Fruit fly (Drosophila melanogaster) whole organism, prepupa: ENCODE measurements around the gene Arpc4.

Experiments used
- Blimp-1 ChIP-seq: fragments of 200-800 bp; sonication (Bioruptor generic); optimal IDR thresholded peaks from 3 replicates; lab custom pipeline; 2017; ENCODE audit warnings: missing biosample characterization, missing genetic modification characterization, mild to moderate bottlenecking, moderate library complexity, missing genetic modification reagents
- CG10631 ChIP-seq: fragments of 200-800 bp; sonication (Bioruptor generic); optimal IDR thresholded peaks from 2 replicates; lab custom pipeline; 2016; ENCODE audit warnings: missing biosample characterization, missing genetic modification characterization
- CG10669 ChIP-seq: fragments of 200-800 bp; sonication (Bioruptor generic); optimal IDR thresholded peaks from 3 replicates; lab custom pipeline; 2018; ENCODE audit warnings: missing biosample characterization, mild to moderate bottlenecking, missing genetic modification characterization, moderate library complexity
- CG11294 ChIP-seq: fragments of 200-800 bp; sonication (Bioruptor generic); IDR thresholded peaks from 2 replicates; pipeline ENCODE4 v1.3.6; 2022; ENCODE audit warnings: missing biosample characterization, missing genetic modification characterization
- CG11762 ChIP-seq: fragments of 200-800 bp; sonication (Bioruptor generic); optimal IDR thresholded peaks from 3 replicates; lab custom pipeline; 2016; ENCODE audit warnings: missing biosample characterization, missing genetic modification characterization; ENCODE audit not compliant: insufficient read depth
- CG11902 ChIP-seq: fragments of 200-800 bp; sonication (Bioruptor generic); optimal IDR thresholded peaks from 3 replicates; lab custom pipeline; 2016; ENCODE audit warnings: missing biosample characterization, missing genetic modification characterization
- CG15336 ChIP-seq: fragments of 200-800 bp; sonication (Bioruptor generic); IDR thresholded peaks from 2 replicates; pipeline ENCODE4 v1.3.6; 2022; ENCODE audit warnings: missing biosample characterization, missing genetic modification characterization
- CG16779 ChIP-seq: fragments of 200-800 bp; sonication (Bioruptor generic); optimal IDR thresholded peaks from 3 replicates; lab custom pipeline; 2017; ENCODE audit warnings: missing biosample characterization, mild to moderate bottlenecking, missing genetic modification characterization
- CG3032 ChIP-seq: fragments of 200-800 bp; optimal IDR thresholded peaks from 2 replicates; lab custom pipeline; 2019; ENCODE audit warnings: missing biosample characterization, mild to moderate bottlenecking, missing genetic modification characterization, moderate library complexity
- CG31627 ChIP-seq: fragments of 200-800 bp; sonication (Bioruptor generic); optimal IDR thresholded peaks from 3 replicates; lab custom pipeline; 2016; ENCODE audit warnings: missing biosample characterization, missing genetic modification characterization
- CG32006 ChIP-seq: fragments of 200-800 bp; sonication (Bioruptor generic); optimal IDR thresholded peaks from 3 replicates; lab custom pipeline; 2017; ENCODE audit warnings: missing biosample characterization, mild to moderate bottlenecking, missing genetic modification characterization
- CG34406 ChIP-seq: fragments of 200-800 bp; sonication (Bioruptor generic); optimal IDR thresholded peaks from 3 replicates; lab custom pipeline; 2016; ENCODE audit warnings: missing biosample characterization, missing genetic modification characterization
- CG3919 ChIP-seq: fragments of 200-800 bp; sonication (Bioruptor generic); optimal IDR thresholded peaks from 3 replicates; lab custom pipeline; 2016; ENCODE audit warnings: missing biosample characterization, missing genetic modification characterization
- CG4318 ChIP-seq: fragments of 200-800 bp; sonication (Bioruptor generic); optimal IDR thresholded peaks from 3 replicates; lab custom pipeline; 2017; ENCODE audit warnings: missing biosample characterization, mild to moderate bottlenecking, missing genetic modification characterization
- CG6792 ChIP-seq: fragments of 200-800 bp; sonication (Bioruptor generic); optimal IDR thresholded peaks from 3 replicates; lab custom pipeline; 2016; ENCODE audit warnings: missing biosample characterization, missing genetic modification characterization
- CG6808 ChIP-seq: fragments of 200-800 bp; sonication (Bioruptor generic); optimal IDR thresholded peaks from 3 replicates; lab custom pipeline; 2017; ENCODE audit warnings: missing biosample characterization, missing genetic modification characterization, mild to moderate bottlenecking, moderate library complexity, missing genetic modification reagents
- CG7368 ChIP-seq: fragments of 200-800 bp; sonication (Bioruptor generic); optimal IDR thresholded peaks from 3 replicates; lab custom pipeline; 2016; ENCODE audit warnings: missing biosample characterization, missing genetic modification characterization
- CG8119 ChIP-seq: fragments of 200-800 bp; sonication (Bioruptor generic); IDR thresholded peaks from 3 replicates; pipeline ENCODE4 v1.3.6; 2022; ENCODE audit warnings: missing biosample characterization, missing genetic modification characterization
- CG8319 ChIP-seq: fragments of 200-800 bp; sonication (Bioruptor generic); optimal IDR thresholded peaks from 3 replicates; lab custom pipeline; 2016; ENCODE audit warnings: missing biosample characterization, missing genetic modification characterization
- CG8632 ChIP-seq: fragments of 200-800 bp; sonication (Bioruptor generic); optimal IDR thresholded peaks from 3 replicates; lab custom pipeline; 2016; ENCODE audit warnings: missing biosample characterization, missing genetic modification characterization
- Eip78C ChIP-seq: fragments of 200-800 bp; sonication (Bioruptor generic); peaks from one replicate; lab custom pipeline; 2016; ENCODE audit warnings: missing biosample characterization, missing genetic modification characterization
- Eip93F ChIP-seq: fragments of 200-800 bp; sonication (Bioruptor generic); optimal IDR thresholded peaks from 2 replicates; lab custom pipeline; 2016; ENCODE audit warnings: missing biosample characterization, mild to moderate bottlenecking, missing genetic modification characterization
- Ets21C ChIP-seq: fragments of 200-800 bp; sonication (Bioruptor generic); optimal IDR thresholded peaks from 3 replicates; lab custom pipeline; 2016; ENCODE audit warnings: missing biosample characterization, missing genetic modification characterization
- Ets96B ChIP-seq: fragments of 200-800 bp; optimal IDR thresholded peaks from 2 replicates; lab custom pipeline; 2019; ENCODE audit warnings: missing biosample characterization, mild to moderate bottlenecking, missing genetic modification characterization, moderate library complexity
- Hr39 ChIP-seq: fragments of 200-800 bp; sonication (Bioruptor generic); optimal IDR thresholded peaks from 2 replicates; lab custom pipeline; 2016; ENCODE audit warnings: missing biosample characterization, missing genetic modification characterization
- Hr4 ChIP-seq: fragments of 200-800 bp; sonication (Bioruptor generic); optimal IDR thresholded peaks from 3 replicates; lab custom pipeline; 2016; ENCODE audit warnings: missing biosample characterization, missing genetic modification characterization
- Lpt ChIP-seq: fragments of 200-800 bp; sonication (Bioruptor generic); optimal IDR thresholded peaks from 3 replicates; lab custom pipeline; 2016; ENCODE audit warnings: missing biosample characterization, missing genetic modification characterization
- Met ChIP-seq: fragments of 200-800 bp; sonication (Bioruptor generic); optimal IDR thresholded peaks from 3 replicates; lab custom pipeline; 2016; ENCODE audit warnings: missing biosample characterization, missing genetic modification characterization
- OdsH ChIP-seq: fragments of 200-800 bp; sonication (Bioruptor generic); optimal IDR thresholded peaks from 3 replicates; lab custom pipeline; 2016; ENCODE audit warnings: missing biosample characterization, missing genetic modification characterization
- Smox ChIP-seq: fragments of 200-800 bp; sonication (Bioruptor generic); optimal IDR thresholded peaks from 3 replicates; lab custom pipeline; 2016; ENCODE audit warnings: missing biosample characterization, missing genetic modification characterization
- Sox102F ChIP-seq: fragments of 200-800 bp; sonication (Bioruptor generic); optimal IDR thresholded peaks from 2 replicates; lab custom pipeline; 2016; ENCODE audit warnings: missing biosample characterization, mild to moderate bottlenecking, missing genetic modification characterization
- Sox15 ChIP-seq: fragments of 200-800 bp; sonication (Bioruptor generic); optimal IDR thresholded peaks from 3 replicates; lab custom pipeline; 2016; ENCODE audit warnings: missing biosample characterization, missing genetic modification characterization
- achi ChIP-seq: fragments of 200-800 bp; sonication (Bioruptor generic); optimal IDR thresholded peaks from 3 replicates; lab custom pipeline; 2016; ENCODE audit warnings: missing biosample characterization, missing genetic modification characterization
- acj6 ChIP-seq: fragments of 200-800 bp; sonication (Bioruptor generic); optimal IDR thresholded peaks from 3 replicates; lab custom pipeline; 2016; ENCODE audit warnings: missing biosample characterization, missing genetic modification characterization
- cyc ChIP-seq: fragments of 200-800 bp; sonication (Bioruptor generic); optimal IDR thresholded peaks from 3 replicates; lab custom pipeline; 2016; ENCODE audit warnings: missing biosample characterization, missing genetic modification characterization
- dac ChIP-seq: fragments of 200-800 bp; sonication (Bioruptor generic); optimal IDR thresholded peaks from 2 replicates; lab custom pipeline; 2017; ENCODE audit warnings: missing biosample characterization, mild to moderate bottlenecking, missing genetic modification characterization
- dsx ChIP-seq: fragments of 200-800 bp; optimal IDR thresholded peaks from 3 replicates; lab custom pipeline; 2019; ENCODE audit warnings: missing biosample characterization, mild to moderate bottlenecking, missing genetic modification characterization, moderate library complexity; ENCODE audit not compliant: poor library complexity, severe bottlenecking
- eg ChIP-seq: fragments of 200-800 bp; sonication (Bioruptor generic); IDR thresholded peaks from 3 replicates; pipeline ENCODE4 v1.3.6; 2022; ENCODE audit warnings: missing biosample characterization, missing genetic modification characterization
- fd59A ChIP-seq: fragments of 200-800 bp; sonication (Bioruptor generic); optimal IDR thresholded peaks from 2 replicates; lab custom pipeline; 2017; ENCODE audit warnings: missing biosample characterization, mild to moderate bottlenecking, missing genetic modification characterization, missing genetic modification reagents
- fd85E ChIP-seq: fragments of 200-800 bp; sonication (Bioruptor generic); optimal IDR thresholded peaks from 3 replicates; lab custom pipeline; 2016; ENCODE audit warnings: missing biosample characterization, missing genetic modification characterization
- fkh ChIP-seq: fragments of 200-800 bp; sonication (Bioruptor generic); optimal IDR thresholded peaks from 3 replicates; lab custom pipeline; 2017; ENCODE audit warnings: missing biosample characterization, mild to moderate bottlenecking, missing genetic modification characterization, moderate library complexity
- lz ChIP-seq: fragments of 200-800 bp; sonication (Bioruptor generic); optimal IDR thresholded peaks from 3 replicates; lab custom pipeline; 2016; ENCODE audit warnings: missing biosample characterization, missing genetic modification characterization
- net ChIP-seq: fragments of 200-800 bp; sonication (Bioruptor generic); optimal IDR thresholded peaks from 3 replicates; lab custom pipeline; 2016; ENCODE audit warnings: missing biosample characterization, missing genetic modification characterization
- pdm3 ChIP-seq: fragments of 200-800 bp; sonication (Bioruptor generic); optimal IDR thresholded peaks from 3 replicates; lab custom pipeline; 2016; ENCODE audit warnings: missing biosample characterization, missing genetic modification characterization
- salr ChIP-seq, 2 experiments: fragments of 200-800 bp; sonication (Bioruptor generic); optimal IDR thresholded peaks; 3 replicates each; lab custom pipeline; 2016 to 2018; ENCODE audit warnings: missing biosample characterization in 2 of 2, missing genetic modification characterization in 2 of 2, mild to moderate bottlenecking in 1 of 2
- svp ChIP-seq: fragments of 200-800 bp; sonication (Bioruptor generic); peaks from one replicate; lab custom pipeline; 2016; ENCODE audit warnings: missing biosample characterization, missing genetic modification characterization
- vri ChIP-seq: fragments of 200-800 bp; sonication (Bioruptor generic); optimal IDR thresholded peaks from 3 replicates; lab custom pipeline; 2016; ENCODE audit warnings: missing biosample characterization, mild to moderate bottlenecking, missing genetic modification characterization

Arpc4 gene

dm6 chr2L:6076829-6077364 lies 48.0 kb upstream of the Arpc4 start:
- TF ChIP-seq salr (GFP tag; optimal IDR thresholded peaks at IDR 0.05; lab: Kevin White, UChicago) (no peak), svp (peak; percentile 42)

dm6 chr2L:6077632-6078031 lies 47.3 kb upstream of the Arpc4 start:
- TF ChIP-seq CG32006 (no peak), svp (no peak), CG3032 (no peak), CG31627 (no peak), vri (GFP tag; lab: Kevin White, UChicago) (no peak), dsx (GFP tag; lab: Kevin White, UChicago) (no peak), dac (GFP tag; lab: Kevin White, UChicago) (no peak), eg (GFP tag; lab: Robert Waterston, UW) (no peak), net (GFP tag; lab: Kevin White, UChicago) (no peak), Eip78C (GFP tag; lab: Kevin White, UChicago) (no peak), Blimp-1 (GFP tag; lab: Kevin White, UChicago) (no peak), CG6792 (GFP tag; lab: Kevin White, UChicago) (no peak), acj6 (GFP tag; lab: Kevin White, UChicago) (no peak), Ets96B (tag; lab: Kevin White, UChicago) (no peak), CG10669 (GFP tag; lab: Kevin White, UChicago) (no peak), CG15336 (GFP tag; lab: Robert Waterston, UW) (no peak), Met (no peak), CG8319 (GFP tag; lab: Kevin White, UChicago) (no peak), CG16779 (no peak)

- no peak for TF ChIP-seq CG6792 (GFP tag; lab: Kevin White, UChicago)
- TF ChIP-seq Ets21C (GFP tag; lab: Kevin White, UChicago), result no peak
- peak; percentile 38; the same call in 1 of the 2 replicates for TF ChIP-seq CG15336 (GFP tag; lab: Robert Waterston, UW)
- TF ChIP-seq Hr39 (GFP tag; lab: Kevin White, UChicago), result no peak
- TF ChIP-seq CG8119 (GFP tag; lab: Robert Waterston, UW), result no peak
- TF ChIP-seq CG11294 (GFP tag; lab: Robert Waterston, UW), result no peak
- no peak for TF ChIP-seq CG10631 (GFP tag; lab: Kevin White, UChicago)
- no peak for TF ChIP-seq CG8632
- TF ChIP-seq Hr4 (GFP tag; lab: Kevin White, UChicago), result no peak
- peak; percentile 29 for TF ChIP-seq CG7368 (GFP tag; lab: Kevin White, UChicago)
- TF ChIP-seq OdsH (GFP tag; lab: Kevin White, UChicago), result no peak
- TF ChIP-seq CG11902 (GFP tag; lab: Kevin White, UChicago), result no peak
- no peak for TF ChIP-seq Sox102F (GFP tag; lab: Kevin White, UChicago)
- TF ChIP-seq CG6808 (GFP tag; lab: Kevin White, UChicago), result no peak
- TF ChIP-seq Sox15 (GFP tag; lab: Kevin White, UChicago), result no peak
- no peak for TF ChIP-seq acj6 (GFP tag; lab: Kevin White, UChicago)
- no peak for TF ChIP-seq CG8319 (GFP tag; lab: Kevin White, UChicago)
- no peak for TF ChIP-seq Eip93F (GFP tag; lab: Kevin White, UChicago)
- TF ChIP-seq pdm3, result no peak
- TF ChIP-seq net (GFP tag; lab: Kevin White, UChicago), result peak; percentile 16
- TF ChIP-seq vri (GFP tag; lab: Kevin White, UChicago), result peak; percentile 29
- TF ChIP-seq dsx (GFP tag; lab: Kevin White, UChicago), result peak; percentile 30
- TF ChIP-seq Ets96B (tag; lab: Kevin White, UChicago), result no peak
- TF ChIP-seq lz, result no peak
- TF ChIP-seq CG34406 (GFP tag; lab: Kevin White, UChicago), result no peak
- TF ChIP-seq fd85E (GFP tag; lab: Kevin White, UChicago), result no peak
- TF ChIP-seq CG3919, result no peak
- TF ChIP-seq fkh (GFP tag; lab: Kevin White, UChicago), result peak; percentile 71
- no peak for TF ChIP-seq CG32006
- TF ChIP-seq fd59A (GFP tag; lab: Kevin White, UChicago), result no peak
- TF ChIP-seq svp, result peak; percentile 85
- TF ChIP-seq Smox, result no peak
- no peak for TF ChIP-seq CG11762 (GFP tag; lab: Kevin White, UChicago)
- no peak for TF ChIP-seq achi
- TF ChIP-seq Lpt (GFP tag; lab: Kevin White, UChicago), result peak; percentile 75
- no peak for TF ChIP-seq cyc (GFP tag; lab: Kevin White, UChicago)
- no peak for TF ChIP-seq CG4318 (GFP tag; lab: Kevin White, UChicago)
Measured at dm6 chr2L:6078757-6079351, 46.1 kb upstream of the Arpc4 start.
